Fruit fly (Drosophila melanogaster) S2 (cell line): Measurements from ENCODE around the gene CG43736.

Experiments
- CG8478 ChIP-seq: fragments of >200 bp; optimal IDR thresholded peaks from 2 replicates; lab custom pipeline; 2018
- CTCF ChIP-seq, 2 experiments: fragments of >200 bp; optimal IDR thresholded peaks; 2 replicates each; lab custom pipeline; 2018

DNA sequence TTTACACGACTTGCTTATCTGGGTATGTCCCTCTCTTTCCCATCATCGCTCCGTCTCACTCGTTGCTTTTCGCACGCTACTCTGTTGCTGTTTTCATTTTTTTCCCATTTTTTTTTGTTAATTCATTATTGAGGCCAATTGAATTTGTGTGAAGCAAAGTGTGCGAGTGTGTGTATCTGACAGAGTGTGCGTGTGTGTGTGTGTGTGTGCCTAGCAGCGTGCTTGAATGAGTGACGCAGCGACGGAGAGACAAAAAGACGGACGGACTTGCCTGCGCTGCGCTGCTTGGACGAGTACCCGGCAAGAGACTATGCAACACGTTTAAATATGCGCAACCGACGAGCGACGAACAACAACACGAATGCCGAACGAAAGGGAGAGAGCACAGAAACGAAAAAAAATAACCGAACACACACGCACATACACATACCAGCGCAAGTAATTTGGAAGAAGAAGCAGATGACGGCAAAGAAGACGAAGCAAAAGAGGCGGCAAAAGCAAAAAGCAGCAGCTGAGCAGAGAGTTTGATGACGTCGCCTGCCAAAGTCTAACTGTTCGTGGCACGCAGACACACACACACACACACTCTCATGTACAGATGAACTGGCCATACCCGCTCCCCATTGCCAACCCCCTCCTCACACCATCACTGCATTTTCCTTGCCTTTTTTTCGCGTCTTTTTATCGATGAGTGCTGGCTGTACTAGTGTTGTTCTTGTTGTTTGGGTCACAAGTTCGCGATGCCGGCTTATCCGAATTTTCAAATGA lies 983 bp upstream of the CG43736 start:
- no peak for TF ChIP-seq CG8478
- no peak for TF ChIP-seq CTCF (optimal IDR thresholded peaks at IDR 0.05; lab: Kevin White, UChicago)
